Fruit fly (Drosophila melanogaster): ENCODE data around the gene Tgs1.

Tgs1 gene

dm6 chr3R:18226043-18226808 lies 29.1 kb upstream of the Tgs1 start, which contains the start of the genes CG7168 and Mdh2 (continued):
- TF ChIP-seq CG11762 (GFP tag; optimal IDR thresholded peaks at IDR 0.05; ENCODE audit: insufficient read depth) (no peak), CG11294 (GFP tag; IDR thresholded peaks at IDR 0.05) (no peak), CG9139 (GFP tag; optimal IDR thresholded peaks at IDR 0.05) (no peak), Ets21C (GFP tag; optimal IDR thresholded peaks at IDR 0.05) (no peak), dac (GFP tag; optimal IDR thresholded peaks at IDR 0.05) (no peak), CG6854 (GFP tag; optimal IDR thresholded peaks at IDR 0.05) (no peak), fd59A (GFP tag; optimal IDR thresholded peaks at IDR 0.05) (no peak), CG3919 (GFP tag; optimal IDR thresholded peaks at IDR 0.05) (no peak), salr (GFP tag; optimal IDR thresholded peaks at IDR 0.05) (no peak), CG15336 (GFP tag; IDR thresholded peaks at IDR 0.05) (no peak), Hr4 (GFP tag; optimal IDR thresholded peaks at IDR 0.05) (no peak), CG1621 (tag; optimal IDR thresholded peaks at IDR 0.05) (no peak), Lpt (GFP tag; optimal IDR thresholded peaks at IDR 0.05) (no peak)

- TF ChIP-seq Blimp-1 (GFP tag; optimal IDR thresholded peaks at IDR 0.05) (no peak), achi (GFP tag; optimal IDR thresholded peaks at IDR 0.05) (no peak), CG9139 (GFP tag; optimal IDR thresholded peaks at IDR 0.05) (no peak), CG8119 (GFP tag; IDR thresholded peaks at IDR 0.05) (no peak), dsx (GFP tag; optimal IDR thresholded peaks at IDR 0.05; ENCODE audit: poor library complexity, severe bottlenecking) (no peak), Hr38 (GFP tag; optimal IDR thresholded peaks at IDR 0.05) (no peak), ss (GFP tag; optimal IDR thresholded peaks at IDR 0.05) (no peak), CG34406 (GFP tag; optimal IDR thresholded peaks at IDR 0.05) (no peak), cyc (GFP tag; optimal IDR thresholded peaks at IDR 0.05) (no peak), Hr4 (GFP tag; optimal IDR thresholded peaks at IDR 0.05) (no peak), net (GFP tag; optimal IDR thresholded peaks at IDR 0.05) (no peak), CG1621 (tag; optimal IDR thresholded peaks at IDR 0.05) (no peak), OdsH (GFP tag; optimal IDR thresholded peaks at IDR 0.05) (no peak)
These were observed 28.5 kb upstream of the Tgs1 start for dm6 chr3R:18226809-18227157.

DNA sequence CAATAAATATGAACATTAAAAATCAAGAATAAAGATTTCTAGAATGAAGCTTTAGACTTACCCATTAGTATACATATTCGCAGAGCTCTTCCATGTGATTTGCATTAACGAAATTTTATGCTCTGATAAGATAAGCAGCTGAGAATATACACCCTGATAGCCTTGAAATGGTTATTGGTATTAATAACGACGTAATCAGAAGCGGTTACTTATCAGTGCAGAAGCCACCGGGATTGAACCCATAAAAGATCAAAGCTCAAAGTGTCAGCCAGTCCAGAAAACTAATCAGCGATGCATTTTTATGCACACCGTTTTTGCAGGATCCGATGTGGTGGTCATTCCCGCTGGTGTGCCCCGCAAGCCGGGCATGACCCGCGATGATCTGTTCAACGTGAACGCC lies 27.9 kb upstream of the Tgs1 start:
- peak; percentile 49 for TF ChIP-seq vri (GFP tag; optimal IDR thresholded peaks at IDR 0.05)
- no peak for TF ChIP-seq CG8632 (GFP tag; optimal IDR thresholded peaks at IDR 0.05)
- TF ChIP-seq svp (GFP tag) = peak; percentile 95
- no peak for TF ChIP-seq salr (GFP tag; optimal IDR thresholded peaks at IDR 0.05)
- no peak for TF ChIP-seq fkh (GFP tag; optimal IDR thresholded peaks at IDR 0.05)
- no peak for TF ChIP-seq CG1621 (tag; optimal IDR thresholded peaks at IDR 0.05)
- no peak for TF ChIP-seq CG8119 (GFP tag; IDR thresholded peaks at IDR 0.05)
- TF ChIP-seq fd85E (GFP tag; optimal IDR thresholded peaks at IDR 0.05) = no peak

- no peak for TF ChIP-seq Ets21C (GFP tag; optimal IDR thresholded peaks at IDR 0.05)
- TF ChIP-seq acj6 (GFP tag; optimal IDR thresholded peaks at IDR 0.05) = no peak
- peak; percentile 44 for TF ChIP-seq svp (GFP tag)
- peak; percentile 66 for TF ChIP-seq Eip78C (GFP tag)
- TF ChIP-seq esn (GFP tag; optimal IDR thresholded peaks at IDR 0.05) = no peak
- no peak for TF ChIP-seq dsx (GFP tag; optimal IDR thresholded peaks at IDR 0.05; ENCODE audit: poor library complexity, severe bottlenecking)
- TF ChIP-seq Blimp-1 (GFP tag; optimal IDR thresholded peaks at IDR 0.05) = no peak
These were observed 26.6 kb upstream of the Tgs1 start for dm6 chr3R:18228713-18229222.

dm6 chr3R:18230229-18230628 lies 25.1 kb upstream of the Tgs1 start:
- peak; percentile 72 for TF ChIP-seq svp (GFP tag)
- TF ChIP-seq CG11294 (GFP tag; IDR thresholded peaks at IDR 0.05) = no peak
- TF ChIP-seq Ets21C (GFP tag; optimal IDR thresholded peaks at IDR 0.05) = no peak
- no peak for TF ChIP-seq fkh (GFP tag; optimal IDR thresholded peaks at IDR 0.05)
- TF ChIP-seq CG8119 (GFP tag; IDR thresholded peaks at IDR 0.05) = no peak
